Worm (Caenorhabditis elegans): ENCODE measurements around the gene gcn-1.
A peak's percentile ranks its signal among the peaks of the same experiment; 100 is the strongest.

The gcn-1 gene

DNA sequence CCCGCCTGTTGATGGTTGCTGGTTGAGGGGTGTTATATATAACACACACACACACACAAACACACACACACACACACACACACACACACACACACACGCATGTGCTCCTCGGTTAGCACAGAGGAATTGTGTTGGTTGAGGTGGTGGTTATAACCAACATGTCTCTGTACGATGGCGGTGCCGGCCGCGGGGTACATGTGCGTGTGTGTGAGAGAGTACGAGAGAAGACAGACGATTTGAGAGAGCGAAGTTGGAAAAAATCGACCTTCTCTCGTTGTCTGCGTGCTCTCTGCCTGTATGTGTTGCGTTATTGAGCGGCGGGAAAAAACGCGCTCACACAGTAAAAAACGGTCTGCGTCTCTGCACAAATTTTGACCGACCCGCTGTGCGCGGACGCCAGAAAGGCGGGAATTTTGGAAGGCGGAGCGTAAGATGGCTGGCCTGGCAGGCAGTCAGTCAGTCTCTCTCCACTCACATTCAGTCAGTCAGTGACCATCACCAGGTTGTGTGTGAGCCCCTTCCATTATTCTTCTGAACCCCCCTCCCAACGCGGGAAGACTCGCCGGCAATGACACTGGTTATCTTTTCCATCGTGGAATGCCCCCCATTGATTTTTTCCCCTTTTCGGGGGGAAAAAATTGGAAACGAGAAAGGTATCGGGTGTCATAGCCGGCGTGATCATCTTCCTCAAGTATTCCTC lies 20.3 kb downstream of the gcn-1 start (continued):
- TF ChIP-seq ceh-22 (tag; optimal IDR thresholded peaks at IDR 0.05): no peak
- no peak for TF ChIP-seq tbx-7 (tag; optimal IDR thresholded peaks at IDR 0.05)
- peak; percentile 27 for TF ChIP-seq ceh-19 (GFP tag; optimal IDR thresholded peaks at IDR 0.05)
- no peak for TF ChIP-seq ceh-6 (GFP tag; optimal IDR thresholded peaks at IDR 0.05)
- TF ChIP-seq ceh-18 (tag; optimal IDR thresholded peaks at IDR 0.05): peak; percentile 95
- TF ChIP-seq elt-2 (tag; optimal IDR thresholded peaks at IDR 0.05): peak; percentile 56
- TF ChIP-seq dve-1 (tag; optimal IDR thresholded peaks at IDR 0.05): peak; percentile 75
- no peak for TF ChIP-seq gmeb-2 (tag; optimal IDR thresholded peaks at IDR 0.05)
- TF ChIP-seq mec-3 (tag; optimal IDR thresholded peaks at IDR 0.05; ENCODE audit: borderline replicate concordance): no peak
- no peak for TF ChIP-seq C08G9.2 (tag; optimal IDR thresholded peaks at IDR 0.05)
- TF ChIP-seq dmd-4 (tag; optimal IDR thresholded peaks at IDR 0.05; ENCODE audit: borderline replicate concordance): no peak
- no peak for TF ChIP-seq ahr-1 (tag; optimal IDR thresholded peaks at IDR 0.05)
- TF ChIP-seq F13H6.1 (tag; optimal IDR thresholded peaks at IDR 0.05): peak; percentile 40
- TF ChIP-seq pat-9 (tag; optimal IDR thresholded peaks at IDR 0.05): no peak
- TF ChIP-seq che-1 (tag; optimal IDR thresholded peaks at IDR 0.05): no peak
- no peak for TF ChIP-seq ceh-48 (tag; optimal IDR thresholded peaks at IDR 0.05)
- TF ChIP-seq fkh-10 (GFP tag; optimal IDR thresholded peaks at IDR 0.05): no peak
- peak; percentile 60 for TF ChIP-seq pqm-1 (tag; optimal IDR thresholded peaks at IDR 0.05)
- TF ChIP-seq ceh-24 (tag; optimal IDR thresholded peaks at IDR 0.05): no peak
- TF ChIP-seq fkh-6 (tag; optimal IDR thresholded peaks at IDR 0.05): no peak
- TF ChIP-seq C38D4.7 (GFP tag; optimal IDR thresholded peaks at IDR 0.05): no peak
- no peak for TF ChIP-seq nhr-11 (tag; optimal IDR thresholded peaks at IDR 0.05)
- peak; percentile 52 for TF ChIP-seq nfya-1 (tag; optimal IDR thresholded peaks at IDR 0.05)
- no peak for TF ChIP-seq hlh-13 (GFP tag; optimal IDR thresholded peaks at IDR 0.05)
- TF ChIP-seq pha-2 (tag; optimal IDR thresholded peaks at IDR 0.05): peak; percentile 59
- TF ChIP-seq elt-4 (tag; optimal IDR thresholded peaks at IDR 0.05): no peak
- peak; percentile 51 for TF ChIP-seq hlh-8 (tag; optimal IDR thresholded peaks at IDR 0.05)
- peak; percentile 28 for TF ChIP-seq pros-1 (tag; optimal IDR thresholded peaks at IDR 0.05)

ce11 chrIII:2197706-2198105 lies 46.0 kb downstream of the gcn-1 start, which contains the start of gene C39B5.6:
C39B5.6 (plus strand) TSS chrIII:2198006.
- TF ChIP-seq nhr-11 (tag; optimal IDR thresholded peaks at IDR 0.05) (no peak), K09A11.1 (tag; optimal IDR thresholded peaks at IDR 0.05; ENCODE audit: insufficient read depth) (no peak), ceh-6 (GFP tag; optimal IDR thresholded peaks at IDR 0.05) (no peak), ceh-30 (tag; optimal IDR thresholded peaks at IDR 0.05) (no peak), unc-86 (tag; optimal IDR thresholded peaks at IDR 0.05) (no peak), hlh-6 (tag; optimal IDR thresholded peaks at IDR 0.05) (no peak), pat-9 (tag; optimal IDR thresholded peaks at IDR 0.05) (no peak), lin-11 (tag; optimal IDR thresholded peaks at IDR 0.05) (no peak), ceh-34 (tag; optimal IDR thresholded peaks at IDR 0.05) (no peak), lim-6 (tag; optimal IDR thresholded peaks at IDR 0.05) (no peak), ceh-31 (tag; optimal IDR thresholded peaks at IDR 0.05) (no peak), hlh-8 (tag; optimal IDR thresholded peaks at IDR 0.05) (no peak), pqm-1 (tag; optimal IDR thresholded peaks at IDR 0.05) (no peak), dmd-4 (tag; optimal IDR thresholded peaks at IDR 0.05; ENCODE audit: borderline replicate concordance) (no peak), pha-2 (tag; optimal IDR thresholded peaks at IDR 0.05) (no peak), zip-5 (tag; optimal IDR thresholded peaks at IDR 0.05) (no peak)

ce11 chrIII:2205155-2205554 lies 53.4 kb downstream of the gcn-1 start:
- TF ChIP-seq ceh-48 (tag; optimal IDR thresholded peaks at IDR 0.05) (peak; percentile 26), ets-4 (tag; optimal IDR thresholded peaks at IDR 0.05) (no peak)
